Worm (Caenorhabditis elegans) whole organism, early embryonic: ENCODE data around the gene srt-30.

Experiments used
- B0310.2 ChIP-seq: sonication (generic microtip); optimal IDR thresholded peaks from 2 replicates; lab custom pipeline; 2016; ENCODE audit warnings: mild to moderate bottlenecking, missing genetic modification characterization, missing compliant biosample characterization
- F13C5.2 ChIP-seq: sonication (generic microtip); optimal IDR thresholded peaks from 2 replicates; lab custom pipeline; 2017; ENCODE audit warnings: mild to moderate bottlenecking, missing genetic modification characterization, inconsistent platforms, missing compliant biosample characterization
- aly-1 ChIP-seq: sonication (generic microtip); optimal IDR thresholded peaks from 2 replicates; lab custom pipeline; 2016; ENCODE audit warnings: missing genetic modification characterization, missing compliant biosample characterization
- ama-1 ChIP-seq: fragments of 150-350 bp; optimal IDR thresholded peaks from 2 replicates; lab custom pipeline; 2014
- ceh-13 ChIP-seq: fragments of 200-800 bp; sonication (Bioruptor generic); optimal IDR thresholded peaks from 2 replicates; lab custom pipeline; 2018; ENCODE audit warnings: mild to moderate bottlenecking, missing genetic modification characterization, missing compliant biosample characterization
- ceh-36 ChIP-seq: sonication (generic microtip); optimal IDR thresholded peaks from 2 replicates; lab custom pipeline; 2016; ENCODE audit warnings: missing genetic modification characterization, inconsistent platforms, missing compliant biosample characterization
- ets-7 ChIP-seq: sonication (generic microtip); optimal IDR thresholded peaks from 2 replicates; lab custom pipeline; 2016; ENCODE audit warnings: missing genotype, missing genetic modification characterization, missing compliant biosample characterization
- flt-1 ChIP-seq: fragments of 200-800 bp; sonication (Bioruptor generic); IDR thresholded peaks from 2 replicates; pipeline ENCODE4 v1.3.6; 2022; ENCODE audit warnings: missing genetic modification characterization, missing compliant biosample characterization
- hmbx-1 ChIP-seq: sonication (generic microtip); optimal IDR thresholded peaks from 2 replicates; lab custom pipeline; 2016; ENCODE audit warnings: mild to moderate bottlenecking, missing genetic modification characterization, missing compliant biosample characterization
- hmg-4 ChIP-seq: fragments of 200-800 bp; sonication (Bioruptor generic); optimal IDR thresholded peaks from 2 replicates; lab custom pipeline; 2018; ENCODE audit warnings: mild to moderate bottlenecking, missing genetic modification characterization, missing compliant biosample characterization
- hnd-1 ChIP-seq: sonication (generic microtip); optimal IDR thresholded peaks from 2 replicates; lab custom pipeline; 2016; ENCODE audit warnings: missing genetic modification characterization, missing compliant biosample characterization
- pes-1 ChIP-seq: fragments of 200-800 bp; sonication (Bioruptor generic); IDR thresholded peaks from 2 replicates; pipeline ENCODE4 v1.3.6; 2022; ENCODE audit warnings: missing genetic modification reagents, missing genetic modification characterization, missing compliant biosample characterization
- scrt-1 ChIP-seq: fragments of 200-800 bp; sonication (Bioruptor generic); IDR thresholded peaks from 2 replicates; pipeline ENCODE4 v1.3.6; 2022; ENCODE audit warnings: missing genetic modification characterization, missing compliant biosample characterization
- sea-1 ChIP-seq: fragments of 200-800 bp; sonication (Bioruptor generic); conservative IDR thresholded peaks from 2 replicates; pipeline ENCODE4 v1.3.6; 2022; ENCODE audit warnings: missing genetic modification characterization, missing compliant biosample characterization
- tbx-11 ChIP-seq: fragments of 200-800 bp; sonication (Bioruptor generic); IDR thresholded peaks from 2 replicates; pipeline ENCODE4 v1.3.6; 2022; ENCODE audit warnings: missing genetic modification characterization, missing compliant biosample characterization
- tbx-37 ChIP-seq: fragments of 200-800 bp; sonication (Bioruptor generic); conservative IDR thresholded peaks from 2 replicates; pipeline ENCODE4 v1.3.6; 2022; ENCODE audit warnings: missing genetic modification reagents, missing genetic modification characterization, missing compliant biosample characterization
- tra-4 ChIP-seq: sonication (generic microtip); optimal IDR thresholded peaks from 2 replicates; lab custom pipeline; 2017; ENCODE audit warnings: missing genetic modification characterization, missing compliant biosample characterization

Gene srt-30

DNA sequence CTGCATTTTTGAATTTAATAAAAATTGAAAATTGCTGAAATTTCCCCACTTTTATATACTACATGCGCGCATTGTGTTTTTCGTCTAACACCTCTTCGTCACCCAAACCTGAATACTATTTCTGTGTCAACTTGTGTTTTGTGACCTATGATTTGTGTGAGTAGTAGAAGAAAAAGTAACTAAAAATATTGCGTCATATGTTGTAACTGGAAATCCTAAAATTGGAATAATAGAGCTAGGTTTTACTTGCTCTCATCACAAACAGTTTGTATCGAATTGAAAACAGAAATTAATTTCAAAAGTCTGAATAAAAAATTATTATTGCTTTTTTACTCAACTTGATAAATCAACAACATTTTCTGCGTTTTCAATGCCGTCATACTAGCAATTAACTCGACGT lies 5.2 kb upstream of the srt-30 start, which contains the start of gene R08F11.4:
Gene R08F11.4, minus strand, starts transcription at position 29 of the 400 bp plus-strand sequence.
- TF ChIP-seq aly-1 (no peak), ceh-36 (no peak), ets-7 (tag; lab: Kevin White, UChicago) (no peak), tbx-37 (GFP tag; lab: Robert Waterston, UW) (no peak), B0310.2 (tag; lab: Kevin White, UChicago) (no peak), scrt-1 (GFP tag; lab: Robert Waterston, UW) (no peak), ama-1 (lab: Kevin White, UChicago) (no peak), tbx-11 (GFP tag; lab: Robert Waterston, UW) (no peak), sea-1 (GFP tag; lab: Robert Waterston, UW) (no peak), flt-1 (GFP tag; lab: Robert Waterston, UW) (no peak), hnd-1 (tag; lab: Kevin White, UChicago) (no peak), pes-1 (GFP tag; lab: Robert Waterston, UW) (no peak), F13C5.2 (tag; lab: Kevin White, UChicago) (no peak), tra-4 (no peak), hmbx-1 (tag; lab: Kevin White, UChicago) (no peak), ceh-13 (GFP tag; lab: Kevin White, UChicago) (no peak), hmg-4 (no peak)

DNA sequence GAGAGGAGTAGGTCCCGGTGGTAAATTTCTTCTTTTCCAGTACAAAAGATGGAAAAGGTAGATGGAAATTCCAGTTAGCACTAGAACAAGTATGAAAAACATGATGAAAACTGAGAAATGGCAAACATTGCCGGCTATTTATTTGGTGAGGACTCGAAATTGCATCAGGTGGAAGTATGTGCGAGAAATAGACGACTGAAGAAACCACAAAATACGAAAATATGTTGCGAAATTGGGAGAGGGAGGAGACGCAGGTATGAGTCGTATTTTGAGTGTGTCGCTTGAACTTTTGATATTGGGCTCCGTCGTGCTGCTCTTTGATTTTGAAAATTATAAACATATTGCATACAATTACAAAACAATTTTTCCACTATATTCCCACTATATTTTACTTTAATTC lies 3.1 kb upstream of the srt-30 start, which contains the start of gene cyp-33C8:
Gene cyp-33C8, minus strand, starts transcription at position 200 of the 400 bp plus-strand sequence.
- TF ChIP-seq tra-4 (no peak), B0310.2 (tag; lab: Kevin White, UChicago) (no peak), F13C5.2 (tag; lab: Kevin White, UChicago) (no peak), aly-1 (no peak), scrt-1 (GFP tag; lab: Robert Waterston, UW) (no peak), pes-1 (GFP tag; lab: Robert Waterston, UW) (no peak), tbx-11 (GFP tag; lab: Robert Waterston, UW) (no peak), ceh-36 (no peak), ets-7 (tag; lab: Kevin White, UChicago) (no peak), tbx-37 (GFP tag; lab: Robert Waterston, UW) (no peak), hmbx-1 (tag; lab: Kevin White, UChicago) (no peak), ceh-13 (GFP tag; lab: Kevin White, UChicago) (no peak), ama-1 (lab: Kevin White, UChicago) (no peak), flt-1 (GFP tag; lab: Robert Waterston, UW) (no peak), hnd-1 (tag; lab: Kevin White, UChicago) (no peak), sea-1 (GFP tag; lab: Robert Waterston, UW) (no peak)

DNA sequence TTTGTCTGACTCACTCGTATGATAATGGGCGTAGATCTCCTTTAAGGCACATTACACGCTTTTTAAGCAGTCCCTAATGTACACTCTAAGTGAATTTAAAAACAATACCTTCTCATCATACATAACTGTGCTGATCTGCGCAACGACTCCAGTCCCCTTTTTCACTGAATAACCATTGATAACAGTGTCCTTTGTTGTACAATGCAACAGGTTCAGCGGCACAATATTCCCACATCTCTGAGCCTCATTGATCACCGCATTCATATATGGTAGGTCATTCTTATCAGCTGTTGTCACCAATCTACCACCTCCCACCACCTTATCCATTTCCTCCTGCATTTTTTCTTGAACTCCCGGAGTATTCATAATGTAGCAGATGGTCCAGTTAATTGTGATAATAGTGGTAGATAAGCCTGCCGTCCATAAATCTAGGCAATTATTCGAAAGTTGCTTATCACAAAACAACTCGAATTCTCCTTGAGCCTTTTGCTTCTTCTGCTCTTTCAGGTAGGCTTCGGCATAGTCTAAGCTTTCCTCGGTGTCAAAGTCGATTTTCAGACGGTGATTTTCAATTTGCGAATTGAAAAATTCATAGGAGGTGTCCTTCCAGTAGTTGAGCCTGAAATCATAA lies 1.6 kb upstream of the srt-30 start:
- TF ChIP-seq ets-7 (tag; lab: Kevin White, UChicago) (no peak), ceh-13 (GFP tag; lab: Kevin White, UChicago) (no peak), scrt-1 (GFP tag; lab: Robert Waterston, UW) (no peak), pes-1 (GFP tag; lab: Robert Waterston, UW) (no peak)

DNA sequence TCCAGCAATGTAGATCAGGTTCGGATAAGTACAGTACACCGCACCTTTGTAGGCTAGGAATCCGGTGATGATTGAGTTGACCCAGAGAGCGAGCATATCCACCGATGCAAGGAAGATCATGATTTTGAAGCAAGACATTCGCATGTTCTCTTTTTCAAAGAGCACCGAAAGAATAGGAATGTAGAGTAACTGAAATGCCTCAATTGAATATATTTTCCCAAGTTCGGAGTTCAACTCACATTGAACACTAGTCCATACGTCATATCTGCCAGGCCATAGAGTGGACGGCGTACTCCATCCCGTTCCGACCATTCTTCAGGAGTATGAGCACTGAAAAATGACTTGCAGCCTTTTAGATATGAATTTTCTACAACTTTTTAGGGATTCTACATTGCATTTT lies 541 bp downstream of the srt-30 start:
- TF ChIP-seq scrt-1 (GFP tag; lab: Robert Waterston, UW) = no peak
- TF ChIP-seq ama-1 (lab: Kevin White, UChicago) = no peak
- no peak for TF ChIP-seq sea-1 (GFP tag; lab: Robert Waterston, UW)
- TF ChIP-seq F13C5.2 (tag; lab: Kevin White, UChicago) = no peak
- TF ChIP-seq tbx-11 (GFP tag; lab: Robert Waterston, UW) = no peak
- no peak for TF ChIP-seq tra-4

DNA sequence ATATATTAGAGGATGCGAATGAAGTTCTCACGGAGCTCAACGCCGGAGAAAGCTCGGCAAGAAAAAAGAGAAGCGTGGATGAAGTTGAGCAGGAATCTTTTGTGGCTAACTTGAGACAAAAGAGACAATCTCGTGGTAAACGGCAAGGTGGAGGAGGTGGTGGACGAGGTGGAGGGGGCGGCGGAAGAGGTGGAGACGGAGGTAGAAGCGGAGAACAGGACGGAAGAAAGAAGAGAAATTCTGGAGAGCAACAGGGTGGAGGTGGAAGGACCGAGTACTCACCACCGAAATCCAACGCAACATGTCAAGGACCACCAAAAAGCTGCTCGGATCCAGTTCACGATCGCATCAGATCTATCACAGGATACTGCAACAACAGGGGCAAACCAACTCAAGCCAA lies 9.9 kb downstream of the srt-30 start:
- TF ChIP-seq tbx-37 (GFP tag; lab: Robert Waterston, UW) (no peak), F13C5.2 (tag; lab: Kevin White, UChicago) (no peak), sea-1 (GFP tag; lab: Robert Waterston, UW) (no peak), hmg-4 (no peak), pes-1 (GFP tag; lab: Robert Waterston, UW) (no peak), ceh-13 (GFP tag; lab: Kevin White, UChicago) (no peak), ceh-36 (no peak)

DNA sequence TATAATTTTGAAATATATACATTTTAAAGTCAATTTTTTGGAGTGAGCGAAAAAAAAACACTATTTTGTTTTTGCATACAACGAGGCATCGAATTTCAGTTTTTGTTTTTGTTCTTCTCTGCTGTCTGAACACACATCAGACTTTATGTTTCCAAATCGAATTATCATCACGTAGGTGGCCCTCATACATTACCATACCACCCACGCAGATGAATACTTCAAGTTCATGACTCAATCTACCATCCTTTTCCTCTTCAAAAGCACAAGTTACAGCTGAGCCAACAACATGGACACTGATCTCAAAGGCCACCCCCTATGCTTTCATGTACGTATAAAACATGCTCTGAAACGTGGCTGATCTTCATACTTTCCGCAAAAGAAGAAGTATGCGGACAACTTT lies 10.5 kb downstream of the srt-30 start, which contains the start of gene R08F11.7:
Gene R08F11.7, plus strand, starts transcription at position 301 of the 400 bp plus-strand sequence.
- TF ChIP-seq ets-7 (tag; lab: Kevin White, UChicago) (no peak), scrt-1 (GFP tag; lab: Robert Waterston, UW) (no peak), hnd-1 (tag; lab: Kevin White, UChicago) (no peak)

DNA sequence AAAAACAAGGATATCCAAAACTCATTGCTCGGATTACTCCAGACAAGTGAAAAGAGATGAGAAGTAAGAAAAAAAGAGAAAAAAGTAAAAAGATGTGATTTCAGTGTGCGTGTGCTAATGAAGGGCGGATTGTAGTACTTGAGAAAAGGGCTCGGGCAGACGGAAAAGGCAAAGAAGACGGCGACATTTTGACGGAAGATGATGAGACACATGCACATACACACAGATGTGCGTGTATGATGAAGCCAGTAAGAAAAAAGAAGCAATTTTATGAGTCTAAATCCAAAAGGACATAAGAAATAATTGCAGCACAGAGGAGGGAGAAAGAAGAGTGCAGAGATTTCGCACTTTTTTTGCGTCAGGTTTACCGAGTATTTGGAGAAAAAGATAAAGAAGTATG lies 11.7 kb downstream of the srt-30 start:
- no peak for TF ChIP-seq aly-1

DNA sequence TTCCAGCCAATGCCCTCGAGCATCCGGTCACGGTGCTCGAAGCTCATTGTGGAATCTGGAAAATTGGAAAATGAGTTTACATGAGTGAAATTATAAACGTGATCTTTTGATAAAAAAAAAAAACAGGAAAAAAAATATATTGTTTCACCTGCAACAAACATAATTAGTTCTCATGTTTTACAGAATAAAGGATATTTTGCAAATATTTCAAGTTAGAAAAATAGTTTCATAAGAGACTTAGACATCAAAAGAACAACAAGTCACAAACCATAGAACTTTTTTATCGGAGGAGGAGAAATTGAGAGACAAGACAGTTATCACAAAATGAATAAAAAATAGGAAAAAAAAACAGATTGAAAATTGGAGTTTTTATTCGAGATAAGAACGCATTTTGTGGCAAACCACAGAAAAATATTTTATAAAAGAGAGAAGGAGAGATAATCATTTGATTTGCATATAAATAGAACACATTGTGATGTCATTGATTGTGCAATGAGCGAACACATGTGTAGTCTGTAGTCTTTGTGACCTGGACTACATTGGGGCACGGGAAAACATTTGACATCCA lies 16.0 kb downstream of the srt-30 start, which contains the start of gene R08F11.1:
Gene R08F11.1, minus strand, starts transcription at position 51 of the 568 bp plus-strand sequence.
- TF ChIP-seq hmbx-1 (tag; lab: Kevin White, UChicago) (no peak), tbx-11 (GFP tag; lab: Robert Waterston, UW) (no peak), aly-1 (no peak), B0310.2 (tag; lab: Kevin White, UChicago) (no peak), sea-1 (GFP tag; lab: Robert Waterston, UW) (no peak), ets-7 (tag; lab: Kevin White, UChicago) (no peak), F13C5.2 (tag; lab: Kevin White, UChicago) (no peak), hnd-1 (tag; lab: Kevin White, UChicago) (no peak), tra-4 (no peak), tbx-37 (GFP tag; lab: Robert Waterston, UW) (no peak), pes-1 (GFP tag; lab: Robert Waterston, UW) (no peak), ama-1 (lab: Kevin White, UChicago) (no peak), scrt-1 (GFP tag; lab: Robert Waterston, UW) (no peak), ceh-36 (no peak), hmg-4 (no peak), ceh-13 (GFP tag; lab: Kevin White, UChicago) (no peak), flt-1 (GFP tag; lab: Robert Waterston, UW) (no peak)
